Fruit fly (Drosophila melanogaster): Measurements from ENCODE around the gene CG6321.

- no peak for TF ChIP-seq Clk (GFP tag; optimal IDR thresholded peaks at IDR 0.05)
- no peak for TF ChIP-seq cic (GFP tag; optimal IDR thresholded peaks at IDR 0.05)
- TF ChIP-seq kay (GFP tag; ENCODE audit: borderline replicate concordance): no peak
- no peak for TF ChIP-seq Crg-1 (GFP tag; optimal IDR thresholded peaks at IDR 0.05)
- no peak for TF ChIP-seq CG14711 (tag; optimal IDR thresholded peaks at IDR 0.05)
- no peak for TF ChIP-seq bab1 (GFP tag; optimal IDR thresholded peaks at IDR 0.05)
Measured at dm6 chr3L:11035039-11035438, 26.0 kb downstream of the CG6321 start.

Measured in whole organism, adult.